Worm (Caenorhabditis elegans): ENCODE data around the gene T20B3.14.

T20B3.14 gene

DNA sequence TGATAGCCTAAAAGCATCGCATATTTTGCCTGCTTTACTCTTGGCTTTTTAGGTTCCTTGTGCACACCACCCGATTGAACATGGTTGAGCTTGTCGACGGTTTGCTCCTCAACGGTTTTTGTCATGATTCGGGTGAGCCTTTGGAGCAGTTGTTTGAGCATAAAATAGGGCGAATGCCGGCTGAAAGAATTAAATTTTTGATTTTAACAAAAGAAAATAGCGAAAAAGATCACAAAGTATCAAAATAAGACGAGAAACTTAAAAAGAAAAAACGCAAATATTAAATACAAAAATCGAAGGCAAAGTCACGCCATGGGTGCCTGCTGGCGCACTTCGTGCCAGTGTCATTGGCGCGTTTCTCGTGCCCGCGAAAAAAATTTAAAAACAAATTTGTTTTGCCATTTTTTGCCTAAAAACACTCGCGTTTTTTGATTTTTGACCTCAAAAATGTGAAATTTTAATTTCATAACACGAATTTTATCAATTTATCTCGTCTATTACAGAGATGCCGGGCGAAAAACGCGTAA is 26.2 kb downstream of the T20B3.14 start, which contains the start of the genes ctps-1 and pus-1:
TSS of gene ctps-1 (plus strand) at position 51 of the 527 bp plus-strand sequence.
TSS of gene pus-1 (minus strand) at position 125 of the 527 bp plus-strand sequence.
- TF ChIP-seq flt-1 (GFP tag; IDR thresholded peaks at IDR 0.05) (no peak), ref-1 (GFP tag; conservative IDR thresholded peaks at IDR 0.05) (no peak), klf-2 (GFP tag; conservative IDR thresholded peaks at IDR 0.05) (no peak), tab-1 (GFP tag; IDR thresholded peaks at IDR 0.05) (no peak), ztf-23 (GFP tag; IDR thresholded peaks at IDR 0.05) (no peak), ztf-29 (GFP tag; IDR thresholded peaks at IDR 0.05) (no peak), med-1 (GFP tag; optimal IDR thresholded peaks at IDR 0.05; ENCODE audit: insufficient read depth) (no peak), T22C8.4 (GFP tag; IDR thresholded peaks at IDR 0.05) (no peak), cog-1 (tag; optimal IDR thresholded peaks at IDR 0.05) (no peak)

DNA sequence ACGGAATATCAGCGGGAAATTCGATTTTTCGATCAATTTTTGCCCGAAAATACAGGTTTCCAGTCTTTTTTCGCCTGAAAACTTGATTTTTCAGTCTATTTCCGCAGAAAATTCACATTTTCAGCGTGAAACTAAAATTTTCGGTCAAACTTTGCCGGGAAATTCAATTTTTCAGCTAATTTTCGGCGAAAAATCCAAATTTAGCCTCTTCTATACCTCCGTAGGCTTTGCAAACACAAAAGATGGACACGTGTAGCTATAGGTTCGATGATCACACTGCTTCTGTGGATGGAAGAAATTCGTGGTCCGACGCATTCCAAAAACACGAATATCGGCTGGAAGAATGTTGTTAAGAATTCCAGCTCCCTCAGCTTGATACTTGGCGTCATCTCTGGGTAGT is 27.0 kb downstream of the T20B3.14 start:
- TF ChIP-seq T22C8.4 (GFP tag; IDR thresholded peaks at IDR 0.05) = no peak
- TF ChIP-seq klf-2 (GFP tag; conservative IDR thresholded peaks at IDR 0.05) = no peak
- TF ChIP-seq med-1 (GFP tag; optimal IDR thresholded peaks at IDR 0.05; ENCODE audit: insufficient read depth) = no peak
- TF ChIP-seq ztf-23 (GFP tag; IDR thresholded peaks at IDR 0.05) = no peak
- TF ChIP-seq flt-1 (GFP tag; IDR thresholded peaks at IDR 0.05) = no peak

DNA sequence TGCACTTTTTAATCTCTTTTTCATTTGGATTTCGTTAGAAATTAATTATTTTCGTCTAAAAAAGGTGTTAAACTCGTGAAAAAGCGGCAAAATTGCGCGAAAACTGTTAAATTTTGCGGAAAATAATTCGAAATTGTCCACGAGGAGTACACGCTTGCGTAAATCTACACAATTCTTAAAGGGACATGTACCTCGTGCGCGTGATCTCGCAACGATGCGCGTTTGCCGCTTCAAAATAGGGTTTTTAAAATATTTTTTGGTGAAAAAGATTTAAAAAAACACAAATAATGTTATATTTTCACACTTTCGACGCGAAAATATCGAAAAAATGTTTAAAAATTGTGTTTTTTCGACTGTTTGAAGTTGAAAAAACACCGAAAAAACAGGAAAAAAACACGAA is 27.8 kb downstream of the T20B3.14 start:
- TF ChIP-seq ztf-29 (GFP tag; IDR thresholded peaks at IDR 0.05) (no peak), T22C8.4 (GFP tag; IDR thresholded peaks at IDR 0.05) (no peak), ref-1 (GFP tag; conservative IDR thresholded peaks at IDR 0.05) (no peak)

DNA sequence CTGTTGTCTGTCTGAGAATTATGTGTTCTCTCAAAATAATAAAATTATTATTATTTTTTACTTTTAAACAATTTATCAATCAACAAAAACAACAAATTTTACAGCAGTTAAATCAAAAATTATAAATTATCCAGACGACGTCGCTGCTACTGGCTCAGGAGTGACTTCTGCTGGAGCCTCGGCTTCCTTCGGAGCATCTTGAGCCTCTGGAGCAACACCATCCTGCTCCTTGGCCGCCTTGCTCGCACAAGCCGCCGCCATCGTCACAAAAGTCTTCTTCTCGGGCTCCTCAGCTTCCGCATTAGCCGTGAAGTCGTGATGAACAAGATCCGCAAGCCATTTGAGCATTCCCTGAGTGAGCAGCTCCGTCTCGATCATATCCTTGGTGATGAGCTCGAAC is 28.4 kb downstream of the T20B3.14 start:
- TF ChIP-seq med-1 (GFP tag; optimal IDR thresholded peaks at IDR 0.05; ENCODE audit: insufficient read depth) = no peak
- no peak for TF ChIP-seq T22C8.4 (GFP tag; IDR thresholded peaks at IDR 0.05)
- TF ChIP-seq ztf-29 (GFP tag; IDR thresholded peaks at IDR 0.05) = no peak
- TF ChIP-seq ztf-23 (GFP tag; IDR thresholded peaks at IDR 0.05) = no peak
- no peak for TF ChIP-seq tab-1 (GFP tag; IDR thresholded peaks at IDR 0.05)
- TF ChIP-seq klf-2 (GFP tag; conservative IDR thresholded peaks at IDR 0.05) = no peak
- TF ChIP-seq cog-1 (tag; optimal IDR thresholded peaks at IDR 0.05) = no peak
- TF ChIP-seq flt-1 (GFP tag; IDR thresholded peaks at IDR 0.05) = no peak
- TF ChIP-seq ref-1 (GFP tag; conservative IDR thresholded peaks at IDR 0.05) = no peak

DNA sequence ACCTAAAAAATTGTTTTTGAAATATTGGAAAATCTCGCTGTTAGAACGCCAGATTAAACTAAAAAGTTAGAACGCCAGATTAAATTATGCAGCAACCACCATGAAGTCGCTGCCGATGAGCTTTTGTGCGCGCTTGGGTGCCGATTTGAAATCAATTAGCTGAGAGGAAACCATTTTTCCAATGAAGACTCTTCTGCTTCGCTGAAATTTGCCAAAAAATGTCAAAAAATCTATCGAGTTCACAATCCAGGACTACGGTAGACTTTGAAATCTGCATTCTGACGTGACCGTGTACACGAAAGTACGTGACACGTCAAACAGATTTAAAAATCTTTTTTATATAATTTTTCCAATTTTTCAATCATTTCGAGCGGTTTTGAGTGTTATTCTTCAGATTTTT is 32.2 kb downstream of the T20B3.14 start, which contains the start of gene immt-2:
TSS of gene immt-2 (plus strand) at position 301 of the 400 bp plus-strand sequence.
- TF ChIP-seq tab-1 (GFP tag; IDR thresholded peaks at IDR 0.05) (no peak), T22C8.4 (GFP tag; IDR thresholded peaks at IDR 0.05) (no peak), klf-2 (GFP tag; conservative IDR thresholded peaks at IDR 0.05) (no peak), ref-1 (GFP tag; conservative IDR thresholded peaks at IDR 0.05) (no peak), flt-1 (GFP tag; IDR thresholded peaks at IDR 0.05) (no peak), cog-1 (tag; optimal IDR thresholded peaks at IDR 0.05) (no peak), med-1 (GFP tag; optimal IDR thresholded peaks at IDR 0.05; ENCODE audit: insufficient read depth) (no peak), ztf-23 (GFP tag; IDR thresholded peaks at IDR 0.05) (no peak), ztf-29 (GFP tag; IDR thresholded peaks at IDR 0.05) (no peak)

DNA sequence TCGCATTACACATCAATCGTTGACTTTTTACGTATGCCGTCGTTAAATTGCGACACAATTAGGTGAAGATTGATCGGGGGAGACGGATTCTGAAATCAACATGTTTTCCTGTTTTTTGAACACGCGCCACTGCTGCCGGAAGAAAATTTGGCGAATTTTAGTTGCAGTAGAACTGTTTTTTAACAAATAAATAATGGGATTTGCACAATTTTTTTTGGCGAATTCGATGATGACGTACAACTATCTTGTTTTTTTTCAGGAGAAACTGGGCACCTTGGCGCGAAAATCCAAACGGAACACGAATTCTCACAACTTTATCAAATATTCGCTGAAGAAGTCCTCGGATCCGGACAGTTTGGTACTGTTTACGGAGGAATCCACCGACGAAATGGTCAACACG is 35.1 kb downstream of the T20B3.14 start:
- TF ChIP-seq flt-1 (GFP tag; IDR thresholded peaks at IDR 0.05) (no peak), med-1 (GFP tag; optimal IDR thresholded peaks at IDR 0.05; ENCODE audit: insufficient read depth) (no peak), tab-1 (GFP tag; IDR thresholded peaks at IDR 0.05) (no peak), cog-1 (tag; optimal IDR thresholded peaks at IDR 0.05) (no peak), ztf-29 (GFP tag; IDR thresholded peaks at IDR 0.05) (no peak), T22C8.4 (GFP tag; IDR thresholded peaks at IDR 0.05) (no peak), klf-2 (GFP tag; conservative IDR thresholded peaks at IDR 0.05) (no peak), ref-1 (GFP tag; conservative IDR thresholded peaks at IDR 0.05) (no peak), ztf-23 (GFP tag; IDR thresholded peaks at IDR 0.05) (no peak)

DNA sequence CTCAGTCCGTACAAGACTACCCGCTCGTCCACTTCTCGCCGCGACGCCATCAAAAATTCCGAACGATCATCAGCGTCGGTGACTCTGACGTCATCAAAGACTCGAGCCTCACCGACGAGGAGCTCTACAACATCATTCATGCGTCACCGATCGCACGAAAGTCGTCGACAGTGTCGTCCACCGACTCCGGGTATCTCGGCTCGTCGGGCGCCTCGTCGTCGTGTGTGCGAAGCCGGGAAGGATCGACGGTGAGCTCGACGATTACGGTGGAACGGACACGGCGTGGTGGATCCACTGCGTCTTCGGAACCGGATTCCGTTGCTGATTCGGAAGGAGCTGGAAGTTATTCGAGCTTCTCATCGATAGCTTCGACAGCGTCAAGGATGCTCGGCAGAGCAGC is 36.3 kb downstream of the T20B3.14 start:
- TF ChIP-seq ztf-29 (GFP tag; IDR thresholded peaks at IDR 0.05) (no peak), med-1 (GFP tag; optimal IDR thresholded peaks at IDR 0.05; ENCODE audit: insufficient read depth) (no peak), ref-1 (GFP tag; conservative IDR thresholded peaks at IDR 0.05) (no peak), cog-1 (tag; optimal IDR thresholded peaks at IDR 0.05) (no peak), klf-2 (GFP tag; conservative IDR thresholded peaks at IDR 0.05) (no peak)

DNA sequence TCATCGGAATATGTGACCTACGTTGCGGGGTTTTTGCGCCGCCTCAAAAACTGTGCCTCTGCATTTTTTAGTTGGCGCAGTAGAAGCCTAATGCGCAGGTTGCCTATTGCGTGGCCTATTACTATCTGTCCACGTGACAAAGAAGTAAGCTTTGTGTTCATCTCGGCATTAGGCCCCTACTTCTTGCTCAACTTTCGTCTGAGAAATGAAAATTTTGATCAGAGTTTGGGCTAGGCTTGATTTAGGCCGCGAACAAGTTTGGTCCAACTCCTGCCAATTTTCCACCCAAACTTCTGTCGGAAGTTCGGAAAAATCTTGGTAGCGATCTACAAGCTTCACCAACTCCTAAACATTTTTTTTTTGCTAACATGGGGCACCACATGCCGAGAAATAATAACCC is 39.1 kb downstream of the T20B3.14 start:
- TF ChIP-seq tab-1 (GFP tag; IDR thresholded peaks at IDR 0.05) (no peak), T22C8.4 (GFP tag; IDR thresholded peaks at IDR 0.05) (no peak), med-1 (GFP tag; optimal IDR thresholded peaks at IDR 0.05; ENCODE audit: insufficient read depth) (no peak), cog-1 (tag; optimal IDR thresholded peaks at IDR 0.05) (no peak), ztf-29 (GFP tag; IDR thresholded peaks at IDR 0.05) (no peak), klf-2 (GFP tag; conservative IDR thresholded peaks at IDR 0.05) (no peak), ztf-23 (GFP tag; IDR thresholded peaks at IDR 0.05) (no peak), ref-1 (GFP tag; conservative IDR thresholded peaks at IDR 0.05) (no peak), flt-1 (GFP tag; IDR thresholded peaks at IDR 0.05) (no peak)

DNA sequence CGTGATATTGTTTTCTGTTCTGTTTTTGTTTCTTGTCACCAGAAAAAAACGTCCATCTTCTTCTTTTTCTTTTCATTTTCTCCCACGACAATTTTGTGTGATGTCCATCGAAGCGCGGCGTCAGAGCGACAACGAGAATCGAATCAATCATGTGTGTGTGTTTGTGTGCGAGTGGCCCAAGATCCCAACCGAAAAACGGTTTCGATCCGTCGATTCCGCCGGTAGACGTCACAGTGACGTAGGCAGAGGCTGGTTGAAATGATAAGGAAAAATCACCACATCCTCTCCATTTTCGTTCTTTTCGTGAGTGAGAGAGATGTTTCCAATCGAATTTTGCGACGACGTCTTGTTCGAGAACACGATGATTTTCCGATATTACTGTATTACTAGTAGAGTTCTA is 40.6 kb downstream of the T20B3.14 start:
- TF ChIP-seq T22C8.4 (GFP tag; IDR thresholded peaks at IDR 0.05) (no peak), ztf-29 (GFP tag; IDR thresholded peaks at IDR 0.05) (no peak), klf-2 (GFP tag; conservative IDR thresholded peaks at IDR 0.05) (no peak)

DNA sequence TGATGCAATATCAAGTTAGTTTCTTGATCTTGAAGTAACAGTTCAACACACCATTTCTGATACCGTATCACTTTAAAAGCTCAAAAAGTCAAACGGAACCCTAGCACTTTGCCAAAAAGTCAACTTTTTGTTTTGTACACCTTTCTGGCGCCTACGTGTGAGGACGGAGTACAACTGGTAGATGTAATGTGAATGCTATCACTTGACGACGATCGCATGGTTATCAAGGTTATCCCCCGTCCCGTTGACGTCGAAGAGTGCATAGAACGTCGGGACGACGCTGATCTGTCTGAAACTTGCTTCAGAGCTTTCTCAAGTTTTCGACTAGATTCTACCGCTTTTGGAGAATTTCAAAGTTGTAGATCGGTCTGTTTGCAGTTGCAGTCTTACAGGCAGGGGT is 41.1 kb downstream of the T20B3.14 start:
- TF ChIP-seq ref-1 (GFP tag; conservative IDR thresholded peaks at IDR 0.05) (no peak), cog-1 (tag; optimal IDR thresholded peaks at IDR 0.05) (no peak), ztf-23 (GFP tag; IDR thresholded peaks at IDR 0.05) (no peak), tab-1 (GFP tag; IDR thresholded peaks at IDR 0.05) (no peak), flt-1 (GFP tag; IDR thresholded peaks at IDR 0.05) (no peak), T22C8.4 (GFP tag; IDR thresholded peaks at IDR 0.05) (no peak), med-1 (GFP tag; optimal IDR thresholded peaks at IDR 0.05; ENCODE audit: insufficient read depth) (no peak), ztf-29 (GFP tag; IDR thresholded peaks at IDR 0.05) (no peak), klf-2 (GFP tag; conservative IDR thresholded peaks at IDR 0.05) (no peak)
